Worm (Caenorhabditis elegans) whole organism, L4 larva: ENCODE results near the gene B0546.4.
A peak's percentile ranks its signal among the peaks of the same experiment; 100 is the strongest.

ENCODE experiments used
- F49E8.2 ChIP-seq: sonication (generic microtip); optimal IDR thresholded peaks from 2 replicates; lab custom pipeline; 2016; ENCODE audit warnings: missing compliant biosample characterization, mild to moderate bottlenecking, missing genetic modification characterization, borderline replicate concordance
- R02D3.7 ChIP-seq: fragments of 150-350 bp; sonication (generic microtip); optimal IDR thresholded peaks from 3 replicates; lab custom pipeline; 2014; ENCODE audit warnings: missing biosample characterization, missing genetic modification characterization
- T20F7.1 ChIP-seq: fragments of 200-800 bp; sonication (Bioruptor generic); optimal IDR thresholded peaks from 2 replicates; lab custom pipeline; 2018; ENCODE audit warnings: mild to moderate bottlenecking, missing genetic modification characterization, missing compliant biosample characterization
- Y105C5A.15 ChIP-seq: fragments of 200-800 bp; sonication (Bioruptor generic); IDR thresholded peaks from 2 replicates; pipeline ENCODE4 v1.3.6; 2022; ENCODE audit warnings: missing genetic modification characterization, missing compliant biosample characterization
- Y48G9A.11 ChIP-seq: fragments of 200-800 bp; sonication (Bioruptor generic); IDR thresholded peaks from 2 replicates; pipeline ENCODE4 v1.3.6; 2022; ENCODE audit warnings: missing genetic modification reagents, missing genetic modification characterization, missing compliant biosample characterization
- aha-1 ChIP-seq: fragments of 150-350 bp; peaks from one replicate; lab custom pipeline; 2014; ENCODE audit warnings: missing biosample characterization, missing genetic modification characterization
- ceh-20 ChIP-seq: fragments of 200-800 bp; sonication (Bioruptor generic); IDR thresholded peaks from 2 replicates; pipeline ENCODE4 v1.3.6; 2022; ENCODE audit warnings: missing genetic modification reagents, missing genetic modification characterization, missing compliant biosample characterization
- ceh-32 ChIP-seq: sonication (generic microtip); optimal IDR thresholded peaks from 2 replicates; lab custom pipeline; 2016; ENCODE audit warnings: mild to moderate bottlenecking, missing genetic modification characterization, missing compliant biosample characterization; ENCODE audit not compliant: poor library complexity
- daf-12 ChIP-seq: fragments of 150-350 bp; optimal IDR thresholded peaks from 2 replicates; lab custom pipeline; 2014; ENCODE audit warnings: missing biosample characterization, missing genetic modification reagents, missing genetic modification characterization
- dmd-8 ChIP-seq: fragments of 200-800 bp; sonication (Bioruptor generic); IDR thresholded peaks from 2 replicates; pipeline ENCODE4 v1.3.6; 2022; ENCODE audit warnings: missing genetic modification characterization, missing compliant biosample characterization
- dpl-1 ChIP-seq: fragments of 150-350 bp; optimal IDR thresholded peaks from 2 replicates; lab custom pipeline; 2014; ENCODE audit warnings: missing biosample characterization, missing genetic modification reagents, missing genetic modification characterization
- duxl-1 ChIP-seq: sonication (generic microtip); optimal IDR thresholded peaks from 2 replicates; lab custom pipeline; 2016; ENCODE audit warnings: mild to moderate bottlenecking, missing genetic modification characterization, moderate library complexity, missing compliant biosample characterization; ENCODE audit not compliant: poor library complexity
- dve-1 ChIP-seq: sonication (generic microtip); optimal IDR thresholded peaks from 2 replicates; lab custom pipeline; 2017; ENCODE audit warnings: antibody characterized with exemption, mild to moderate bottlenecking, missing genetic modification characterization, missing compliant biosample characterization; ENCODE audit not compliant: insufficient read depth
- egl-43 ChIP-seq: fragments of 200-800 bp; sonication (Bioruptor generic); IDR thresholded peaks from 2 replicates; pipeline ENCODE4 v1.3.6; 2022; ENCODE audit warnings: missing genetic modification reagents, missing genetic modification characterization, missing compliant biosample characterization
- fos-1 ChIP-seq: fragments of 150-350 bp; optimal IDR thresholded peaks from 2 replicates; lab custom pipeline; 2014; ENCODE audit warnings: missing biosample characterization, missing genetic modification characterization
- gei-8 ChIP-seq: fragments of 200-800 bp; sonication (Bioruptor generic); optimal IDR thresholded peaks from 2 replicates; lab custom pipeline; 2018; ENCODE audit warnings: mild to moderate bottlenecking, missing genetic modification characterization, missing compliant biosample characterization
- hlh-11 ChIP-seq: fragments of 200-800 bp; sonication (Bioruptor generic); optimal IDR thresholded peaks from 2 replicates; lab custom pipeline; 2018; ENCODE audit warnings: mild to moderate bottlenecking, missing genetic modification characterization, missing compliant biosample characterization
- lin-1 ChIP-seq: fragments of 200-800 bp; sonication (Bioruptor generic); IDR thresholded peaks from 2 replicates; pipeline ENCODE4 v1.3.6; 2022; ENCODE audit warnings: missing genetic modification reagents, missing genetic modification characterization, missing compliant biosample characterization
- lin-29 ChIP-seq: fragments of 200-800 bp; sonication (Bioruptor generic); IDR thresholded peaks from 2 replicates; pipeline ENCODE4 v1.3.6; 2022; ENCODE audit warnings: missing genetic modification reagents, missing genetic modification characterization, missing compliant biosample characterization
- lin-38 ChIP-seq: fragments of 200-800 bp; sonication (Bioruptor generic); IDR thresholded peaks from 2 replicates; pipeline ENCODE4 v1.3.6; 2022; ENCODE audit warnings: missing genetic modification reagents, missing genetic modification characterization, missing compliant biosample characterization
- lsy-2 ChIP-seq, 2 experiments: fragments of 150-350 bp in 1 of 2; sonication (generic microtip) in 1 of 2; optimal IDR thresholded peaks; 2 replicates each; lab custom pipeline; 2014 to 2017; ENCODE audit warnings: missing biosample characterization in 2 of 2, missing genetic modification characterization in 2 of 2
- madf-9 ChIP-seq: fragments of 200-800 bp; sonication (Bioruptor generic); conservative IDR thresholded peaks from 2 replicates; pipeline ENCODE4 v1.3.6; 2022; ENCODE audit warnings: missing genetic modification reagents, missing genetic modification characterization, missing compliant biosample characterization
- mep-1 ChIP-seq: fragments of 150-350 bp; sonication (generic microtip); optimal IDR thresholded peaks from 3 replicates; lab custom pipeline; 2014; ENCODE audit warnings: missing biosample characterization, missing genetic modification characterization
- mes-2 ChIP-seq: sonication (generic microtip); optimal IDR thresholded peaks from 2 replicates; lab custom pipeline; 2016; ENCODE audit warnings: missing genotype, mild to moderate bottlenecking, missing genetic modification characterization, missing compliant biosample characterization; ENCODE audit not compliant: poor library complexity, severe bottlenecking
- nhr-10 ChIP-seq: fragments of 150-350 bp; optimal IDR thresholded peaks from 2 replicates; lab custom pipeline; 2014; ENCODE audit warnings: missing biosample characterization, missing genetic modification characterization
- nhr-111 ChIP-seq: fragments of 200-800 bp; sonication (Bioruptor generic); optimal IDR thresholded peaks from 2 replicates; lab custom pipeline; 2018; ENCODE audit warnings: mild to moderate bottlenecking, missing genetic modification characterization, missing compliant biosample characterization
- nhr-25 ChIP-seq: sonication (generic microtip); optimal IDR thresholded peaks from 2 replicates; lab custom pipeline; 2017; ENCODE audit warnings: missing genetic modification characterization, mild to moderate bottlenecking, missing compliant biosample characterization, antibody characterized with exemption, moderate library complexity, borderline replicate concordance; ENCODE audit not compliant: insufficient read depth
- nhr-28 ChIP-seq: fragments of 150-350 bp; optimal IDR thresholded peaks from 2 replicates; lab custom pipeline; 2014; ENCODE audit warnings: missing biosample characterization, missing genetic modification characterization
- nhr-77 ChIP-seq: fragments of 150-350 bp; optimal IDR thresholded peaks from 2 replicates; lab custom pipeline; 2014; ENCODE audit warnings: missing biosample characterization, missing genetic modification characterization
- pqm-1 ChIP-seq: sonication (generic microtip); optimal IDR thresholded peaks from 2 replicates; lab custom pipeline; 2017; ENCODE audit warnings: missing biosample characterization, missing genetic modification characterization
- spr-1 ChIP-seq: sonication (generic microtip); optimal IDR thresholded peaks from 2 replicates; lab custom pipeline; 2016; ENCODE audit warnings: mild to moderate bottlenecking, missing genetic modification characterization, missing compliant biosample characterization
- tra-1 ChIP-seq: fragments of 200-800 bp; sonication (Bioruptor generic); IDR thresholded peaks from 2 replicates; pipeline ENCODE4 v1.3.6; 2022; ENCODE audit warnings: missing genetic modification reagents, missing genetic modification characterization, missing compliant biosample characterization
- unc-130 ChIP-seq: sonication (generic microtip); optimal IDR thresholded peaks from 2 replicates; lab custom pipeline; 2016; ENCODE audit warnings: missing genetic modification reagents, missing genetic modification characterization, missing compliant biosample characterization
- unc-39 ChIP-seq: sonication (generic microtip); optimal IDR thresholded peaks from 2 replicates; lab custom pipeline; 2017; ENCODE audit warnings: missing biosample characterization, missing genetic modification characterization
- unc-62 ChIP-seq, 3 experiments: fragments of 150-350 bp in 1 of 3; sonication (generic microtip); optimal IDR thresholded peaks in 2 of 3; peaks in 1 of 3; 1 replicate in 1 of 3; 2 replicates in 2 of 3; lab custom pipeline; 2014 to 2017; ENCODE audit warnings: missing biosample characterization in 3 of 3, missing genetic modification characterization in 3 of 3, missing genetic modification reagents in 3 of 3, missing genotype in 1 of 3
- zfp-3 ChIP-seq: fragments of 200-800 bp; sonication (Bioruptor generic); conservative IDR thresholded peaks from 2 replicates; pipeline ENCODE4 v1.3.6; 2022; ENCODE audit warnings: missing genetic modification reagents, missing genetic modification characterization, missing compliant biosample characterization
- zip-11 ChIP-seq: fragments of 200-800 bp; sonication (Bioruptor generic); IDR thresholded peaks from 2 replicates; pipeline ENCODE4 v1.3.6; 2022; ENCODE audit warnings: missing genetic modification characterization, missing compliant biosample characterization
- ztf-7 ChIP-seq: fragments of 150-350 bp; optimal IDR thresholded peaks from 2 replicates; lab custom pipeline; 2014; ENCODE audit warnings: missing biosample characterization, missing genetic modification characterization

B0546.4 gene

ce11 chrIV:3382338-3382907 is 1.5 kb downstream of the B0546.4 start, which contains the start of gene B0546.3 (continued):
- TF ChIP-seq ztf-7 (tag; lab: Kevin White, UChicago): no peak
- peak; percentile 22; the same call in 1 of the 2 replicates for TF ChIP-seq Y48G9A.11 (GFP tag; lab: Robert Waterston, UW)
- no peak for TF ChIP-seq tra-1
- TF ChIP-seq, all 104 proteins: peak for 11

ce11 chrIV:3378080-3378804 is 5.7 kb downstream of the B0546.4 start, which contains the start of gene otub-4:
otub-4 (minus strand) TSS chrIV:3378130.
- TF ChIP-seq nhr-111 (GFP tag; lab: Kevin White, UChicago): no peak
- TF ChIP-seq mes-2 (tag; lab: Kevin White, UChicago): no peak
- TF ChIP-seq unc-130 (GFP tag; lab: Kevin White, UChicago): no peak
- no peak for TF ChIP-seq nhr-10 (tag; lab: Kevin White, UChicago)
- TF ChIP-seq fos-1 (tag; lab: Kevin White, UChicago): no peak
- no peak for TF ChIP-seq T20F7.1 (GFP tag; lab: Kevin White, UChicago)
- peak; percentile 66 for TF ChIP-seq lin-38 (GFP tag; lab: Robert Waterston, UW)
- TF ChIP-seq, all 104 proteins: peak for 1

- TF ChIP-seq spr-1 (no peak), ceh-32 (no peak), gei-8 (GFP tag; lab: Kevin White, UChicago) (no peak), ceh-20 (GFP tag; lab: Robert Waterston, UW) (no peak), tra-1 (0 out of 2 replicates have a peak, but pooled peaks have one; percentile 13), daf-12 (no peak), lin-38 (GFP tag; lab: Robert Waterston, UW) (peak; percentile 23; the same call in 1 of the 2 replicates), dmd-8 (GFP tag; lab: Robert Waterston, UW) (0 out of 2 replicates have a peak, but pooled peaks have one; percentile 11), R02D3.7 (tag; lab: Kevin White, UChicago) (no peak), duxl-1 (tag; lab: Kevin White, UChicago) (peak; percentile 3), unc-39 (no peak), mes-2 (tag; lab: Kevin White, UChicago) (peak; percentile 4), dve-1 (tag; lab: Kevin White, UChicago) (peak; percentile 30), nhr-25 (tag; lab: Kevin White, UChicago) (no peak), madf-9 (GFP tag; lab: Robert Waterston, UW) (no peak), zfp-3 (GFP tag; lab: Robert Waterston, UW) (0 out of 2 replicates have a peak, but pooled peaks have one; percentile 42), lin-1 (GFP tag; lab: Robert Waterston, UW) (no peak), F49E8.2 (no peak), egl-43 (no peak), lin-29 (GFP tag; lab: Robert Waterston, UW) (no peak)
Observed at ce11 chrIV:3373370-3373769, 10.6 kb downstream of the B0546.4 start.

ce11 chrIV:3368638-3369247 is 15.2 kb downstream of the B0546.4 start, which contains the start of gene vha-19:
vha-19 (plus strand) TSS chrIV:3369197.
- TF ChIP-seq zip-11 (GFP tag; lab: Robert Waterston, UW): no peak
- TF ChIP-seq pqm-1 (tag; lab: Kevin White, UChicago): peak; percentile 49
- TF ChIP-seq Y105C5A.15 (GFP tag; lab: Robert Waterston, UW): no peak
- TF ChIP-seq lsy-2 (tag; optimal IDR thresholded peaks at IDR 0.05; lab: Kevin White, UChicago): peak in 1 of 2 experiments; percentile 37
- TF ChIP-seq nhr-77 (tag; lab: Kevin White, UChicago): peak; percentile 13
- TF ChIP-seq aha-1 (tag; lab: Kevin White, UChicago): peak; percentile 48
- peak; percentile 35 for TF ChIP-seq mep-1 (tag; lab: Kevin White, UChicago)
- no peak for TF ChIP-seq dve-1 (tag; lab: Kevin White, UChicago)
- no peak for TF ChIP-seq unc-62 (GFP tag; optimal IDR thresholded peaks at IDR 0.05 in 1 of 2; lab: Kevin White, UChicago)
- TF ChIP-seq unc-62 (tag; optimal IDR thresholded peaks at IDR 0.05; lab: Kevin White, UChicago): no peak
- peak; percentile 56 for TF ChIP-seq mes-2 (tag; lab: Kevin White, UChicago)
- peak; percentile 65 for TF ChIP-seq hlh-11
- TF ChIP-seq nhr-28 (tag; lab: Kevin White, UChicago): peak; percentile 24
- TF ChIP-seq dpl-1 (GFP tag; lab: Kevin White, UChicago): peak; percentile 23
